Worm (Caenorhabditis elegans) whole organism, early embryonic: ENCODE results near the gene T21D9.2.

Source experiments
- aly-1 ChIP-seq: sonication (generic microtip); optimal IDR thresholded peaks from 2 replicates; lab custom pipeline; 2016; ENCODE audit warnings: missing genetic modification characterization, missing compliant biosample characterization
- ama-1 ChIP-seq: fragments of 150-350 bp; optimal IDR thresholded peaks from 2 replicates; lab custom pipeline; 2014
- ets-7 ChIP-seq: sonication (generic microtip); optimal IDR thresholded peaks from 2 replicates; lab custom pipeline; 2016; ENCODE audit warnings: missing genotype, missing genetic modification characterization, missing compliant biosample characterization
- flt-1 ChIP-seq: fragments of 200-800 bp; sonication (Bioruptor generic); IDR thresholded peaks from 2 replicates; pipeline ENCODE4 v1.3.6; 2022; ENCODE audit warnings: missing genetic modification characterization, missing compliant biosample characterization
- hmg-4 ChIP-seq: fragments of 200-800 bp; sonication (Bioruptor generic); optimal IDR thresholded peaks from 2 replicates; lab custom pipeline; 2018; ENCODE audit warnings: mild to moderate bottlenecking, missing genetic modification characterization, missing compliant biosample characterization
- pes-1 ChIP-seq: fragments of 200-800 bp; sonication (Bioruptor generic); IDR thresholded peaks from 2 replicates; pipeline ENCODE4 v1.3.6; 2022; ENCODE audit warnings: missing genetic modification reagents, missing genetic modification characterization, missing compliant biosample characterization
- scrt-1 ChIP-seq: fragments of 200-800 bp; sonication (Bioruptor generic); IDR thresholded peaks from 2 replicates; pipeline ENCODE4 v1.3.6; 2022; ENCODE audit warnings: missing genetic modification characterization, missing compliant biosample characterization

DNA sequence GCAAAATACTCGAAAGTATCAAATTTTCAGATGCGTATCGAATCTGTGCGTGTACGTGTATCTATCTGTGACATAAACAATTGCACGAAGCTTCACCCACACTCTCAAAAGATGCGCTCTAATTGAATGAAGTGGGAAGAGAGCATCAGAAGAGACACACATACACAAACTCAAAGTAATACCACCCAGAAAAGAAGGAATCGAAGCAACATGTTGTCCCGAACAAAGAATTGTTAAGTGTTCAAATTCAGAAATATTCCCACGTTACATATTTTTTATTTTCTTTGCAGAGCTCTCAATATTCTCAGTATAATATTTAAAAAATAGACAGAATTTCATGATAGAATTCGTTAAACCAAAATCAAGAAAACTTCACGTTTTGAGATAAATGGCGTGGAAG is 40.2 kb upstream of the T21D9.2 start:
- no peak for TF ChIP-seq scrt-1 (GFP tag; lab: Robert Waterston, UW)
- TF ChIP-seq pes-1 (GFP tag; lab: Robert Waterston, UW) = no peak
- TF ChIP-seq ama-1 (lab: Kevin White, UChicago) = no peak
- TF ChIP-seq aly-1 (tag; lab: Kevin White, UChicago) = no peak
- TF ChIP-seq hmg-4 (GFP tag; lab: Kevin White, UChicago) = no peak
- TF ChIP-seq flt-1 (GFP tag; lab: Robert Waterston, UW) = no peak
- no peak for TF ChIP-seq ets-7 (tag; lab: Kevin White, UChicago)
